Worm (Caenorhabditis elegans) whole organism, young adult: ENCODE results near the gene ogdh-1.

Experiments used
- F39B2.1 ChIP-seq: fragments of 200-800 bp; sonication (Bioruptor generic); IDR thresholded peaks from 2 replicates; pipeline ENCODE4 v1.3.6; 2022; ENCODE audit warnings: missing genetic modification reagents, missing genetic modification characterization, missing compliant biosample characterization
- F57C9.4 ChIP-seq: sonication (generic microtip); optimal IDR thresholded peaks from 2 replicates; lab custom pipeline; 2017; ENCODE audit warnings: mild to moderate bottlenecking, missing genetic modification characterization, missing compliant biosample characterization
- T26A5.8 ChIP-seq: sonication (generic microtip); optimal IDR thresholded peaks from 2 replicates; lab custom pipeline; 2016; ENCODE audit warnings: missing genetic modification characterization, missing compliant biosample characterization
- die-1 ChIP-seq: sonication (generic microtip); optimal IDR thresholded peaks from 2 replicates; lab custom pipeline; 2016; ENCODE audit warnings: missing genotype, mild to moderate bottlenecking, missing genetic modification characterization, missing compliant biosample characterization
- dox-1 ChIP-seq: fragments of 200-800 bp; sonication (Bioruptor generic); IDR thresholded peaks from 2 replicates; pipeline ENCODE4 v1.3.6; 2022; ENCODE audit warnings: missing genetic modification reagents, missing genetic modification characterization, missing compliant biosample characterization
- gei-17 ChIP-seq: fragments of 200-800 bp; sonication (Bioruptor generic); optimal IDR thresholded peaks from 2 replicates; lab custom pipeline; 2018; ENCODE audit warnings: mild to moderate bottlenecking, missing genetic modification characterization, missing compliant biosample characterization
- him-1 ChIP-seq: sonication (generic microtip); optimal IDR thresholded peaks from 2 replicates; lab custom pipeline; 2016; ENCODE audit warnings: missing genotype, missing genetic modification reagents, missing genetic modification characterization, missing compliant biosample characterization
- madf-10 ChIP-seq: sonication (generic microtip); optimal IDR thresholded peaks from 2 replicates; lab custom pipeline; 2016; ENCODE audit warnings: mild to moderate bottlenecking, missing genetic modification characterization, missing compliant biosample characterization
- nfya-1 ChIP-seq: sonication (generic microtip); optimal IDR thresholded peaks from 2 replicates; lab custom pipeline; 2017; ENCODE audit warnings: antibody characterized with exemption, missing compliant biosample characterization, missing genetic modification characterization, borderline replicate concordance; ENCODE audit not compliant: insufficient read depth
- repo-1 ChIP-seq: sonication (generic microtip); optimal IDR thresholded peaks from 2 replicates; lab custom pipeline; 2017; ENCODE audit warnings: mild to moderate bottlenecking, missing genetic modification characterization, missing compliant biosample characterization
- snpc-4 ChIP-seq, 5 experiments: fragments of 150-350 bp in 1 of 5; sonication (generic microtip) in 4 of 5; optimal IDR thresholded peaks; 2 replicates each; lab custom pipeline; 2014 to 2018; ENCODE audit warnings: missing genetic modification characterization in 5 of 5, missing biosample characterization in 3 of 5, antibody characterized with exemption in 2 of 5, mild to moderate bottlenecking in 2 of 5, missing compliant biosample characterization in 2 of 5, missing genotype in 2 of 5, moderate library complexity in 2 of 5, missing genetic modification reagents in 1 of 5
- sptf-2 ChIP-seq: fragments of 200-800 bp; sonication (Bioruptor generic); optimal IDR thresholded peaks from 2 replicates; lab custom pipeline; 2018; ENCODE audit warnings: mild to moderate bottlenecking, missing genetic modification characterization, missing compliant biosample characterization
- unc-130 ChIP-seq: sonication (generic microtip); optimal IDR thresholded peaks from 2 replicates; lab custom pipeline; 2016; ENCODE audit warnings: missing genetic modification reagents, missing genetic modification characterization, missing compliant biosample characterization
- ztf-28 ChIP-seq: fragments of 200-800 bp; sonication (Bioruptor generic); IDR thresholded peaks from 2 replicates; pipeline ENCODE4 v1.3.6; 2022; ENCODE audit warnings: missing genetic modification reagents, missing genetic modification characterization, missing compliant biosample characterization

DNA sequence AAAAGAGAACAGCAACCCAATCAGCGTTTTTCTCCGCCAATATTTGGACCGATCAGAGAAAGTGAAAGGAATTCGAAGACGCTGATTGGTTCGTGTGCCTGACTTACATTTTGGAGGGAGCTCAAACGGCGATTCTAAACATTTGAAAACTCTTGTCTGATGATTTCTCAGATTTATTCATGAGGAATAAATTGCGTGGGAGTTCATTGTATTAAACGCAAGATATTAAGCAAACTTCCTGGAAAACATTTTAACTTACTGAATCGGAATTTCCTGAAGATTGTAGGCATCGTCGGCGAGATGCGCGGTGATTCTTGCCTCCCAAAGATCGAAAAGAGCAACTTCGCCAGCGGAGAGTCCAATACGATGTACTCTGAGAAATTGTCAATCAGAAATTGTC, 20.8 kb upstream of the ogdh-1 start, which contains the start of gene K08F11.1:
- TF ChIP-seq sptf-2 (GFP tag; lab: Kevin White, UChicago) (no peak), snpc-4 (GFP tag; optimal IDR thresholded peaks at IDR 0.05; lab: Kevin White, UChicago) (no peak), snpc-4 (tag; optimal IDR thresholded peaks at IDR 0.05; lab: Kevin White, UChicago) (no peak), T26A5.8 (no peak), nfya-1 (tag; lab: Kevin White, UChicago) (no peak), unc-130 (GFP tag; lab: Kevin White, UChicago) (no peak), madf-10 (tag; lab: Kevin White, UChicago) (no peak), F39B2.1 (GFP tag; lab: Robert Waterston, UW) (no peak), dox-1 (GFP tag; lab: Robert Waterston, UW) (no peak), ztf-28 (GFP tag; lab: Robert Waterston, UW) (no peak), die-1 (tag; lab: Kevin White, UChicago) (no peak), repo-1 (tag; lab: Kevin White, UChicago) (no peak), him-1 (tag; lab: Kevin White, UChicago) (no peak), gei-17 (GFP tag; lab: Kevin White, UChicago) (no peak), F57C9.4 (tag; lab: Kevin White, UChicago) (no peak)
